Fruit fly (Drosophila melanogaster): ENCODE data around the gene Hsc70-2.

Gene Hsc70-2

DNA sequence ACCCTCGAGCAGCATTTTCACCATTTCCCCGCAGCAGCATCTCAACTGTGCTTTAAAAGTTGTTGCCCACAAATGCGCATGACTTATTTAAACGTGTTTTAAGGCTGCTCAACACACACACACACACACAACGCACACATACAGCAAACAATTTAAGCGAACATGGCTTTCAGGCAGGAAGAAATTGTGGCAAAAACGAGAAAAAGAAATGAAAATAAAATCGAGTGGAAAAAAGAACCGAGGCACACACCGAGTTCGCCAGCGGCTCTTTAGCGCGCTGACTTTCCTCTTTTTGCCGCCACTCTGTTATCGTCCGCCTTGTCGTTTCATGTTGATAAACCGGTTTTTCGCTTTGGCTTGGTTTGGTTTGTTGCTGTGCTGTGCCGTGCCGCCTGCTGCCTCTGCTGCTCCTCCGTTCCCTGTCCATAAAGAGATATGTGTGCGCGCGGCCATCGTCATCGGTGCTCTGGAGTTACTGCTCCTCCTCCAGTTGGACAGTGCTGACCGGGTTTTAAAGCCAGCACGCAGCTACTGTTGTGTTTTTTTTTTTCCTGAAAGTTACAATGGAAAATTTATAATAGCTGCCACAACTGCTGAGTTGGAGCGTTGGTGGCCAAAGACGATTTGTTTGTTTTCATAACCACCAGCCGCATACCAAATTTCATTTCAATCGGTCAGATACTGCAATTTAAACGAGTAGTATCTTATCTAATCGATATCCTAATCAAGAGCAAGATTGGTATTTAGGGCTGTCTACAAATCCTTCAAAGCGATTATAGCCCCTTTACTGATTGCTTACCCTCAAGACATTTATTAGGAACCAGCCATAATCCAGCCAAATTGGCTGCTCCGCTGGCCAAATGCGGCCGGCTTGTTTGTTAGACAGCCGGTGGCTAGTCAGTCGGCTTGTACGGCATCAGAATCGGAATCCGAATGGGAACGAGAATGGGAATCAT is 28.5 kb upstream of the Hsc70-2 start (continued):
- no peak for TF ChIP-seq CG8359 (GFP tag; optimal IDR thresholded peaks at IDR 0.05; ENCODE audit: borderline replicate concordance)
- no peak for TF ChIP-seq br (optimal IDR thresholded peaks at IDR 0.05)
- TF ChIP-seq Dip2 (GFP tag; IDR thresholded peaks at IDR 0.05) = no peak
- TF ChIP-seq NC2α (GFP tag; optimal IDR thresholded peaks at IDR 0.05) = no peak
- TF ChIP-seq CG18011 (GFP tag; optimal IDR thresholded peaks at IDR 0.05) = no peak
- no peak for TF ChIP-seq Fer1 (GFP tag; optimal IDR thresholded peaks at IDR 0.05)
- no peak for TF ChIP-seq CG14965 (GFP tag; optimal IDR thresholded peaks at IDR 0.05; ENCODE audit: borderline replicate concordance)
- TF ChIP-seq CG1602 (GFP tag; optimal IDR thresholded peaks at IDR 0.05) = no peak
- no peak for TF ChIP-seq kah (GFP tag; optimal IDR thresholded peaks at IDR 0.05)
- no peak for TF ChIP-seq CG6791 (GFP tag; IDR thresholded peaks at IDR 0.05; ENCODE audit: partially characterized antibody)
- TF ChIP-seq Lim3 (GFP tag; IDR thresholded peaks at IDR 0.05) = no peak
- no peak for TF ChIP-seq Mes4 (GFP tag; optimal IDR thresholded peaks at IDR 0.05)
- peak; percentile 32; the same call in 1 of the 2 replicates for TF ChIP-seq CG32772 (GFP tag; IDR thresholded peaks at IDR 0.05)
- TF ChIP-seq da (GFP tag; optimal IDR thresholded peaks at IDR 0.05) = no peak
- TF ChIP-seq Vsx1 (GFP tag; optimal IDR thresholded peaks at IDR 0.05) = no peak
- no peak for TF ChIP-seq Ets65A (GFP tag)
- peak; percentile 48 for TF ChIP-seq sug (tag; optimal IDR thresholded peaks at IDR 0.05)
- TF ChIP-seq CG10267 (tag; optimal IDR thresholded peaks at IDR 0.05) = no peak
- no peak for TF ChIP-seq h (optimal IDR thresholded peaks at IDR 0.05)
- no peak for TF ChIP-seq cwo (GFP tag; optimal IDR thresholded peaks at IDR 0.05)
- no peak for TF ChIP-seq slp2 (GFP tag; optimal IDR thresholded peaks at IDR 0.05)
- no peak for TF ChIP-seq CG10321 (GFP tag; IDR thresholded peaks at IDR 0.05)
- TF ChIP-seq Sry-δ (GFP tag; optimal IDR thresholded peaks at IDR 0.05) = no peak
- TF ChIP-seq NK7.1 (GFP tag; optimal IDR thresholded peaks at IDR 0.05) = no peak
- TF ChIP-seq CG8924 (tag; optimal IDR thresholded peaks at IDR 0.05) = no peak
- peak; percentile 22 for TF ChIP-seq gem (tag; optimal IDR thresholded peaks at IDR 0.05)
- TF ChIP-seq Lpt (GFP tag; optimal IDR thresholded peaks at IDR 0.05) = peak; percentile 10
- TF ChIP-seq fd64A (GFP tag; optimal IDR thresholded peaks at IDR 0.05) = no peak
- no peak for TF ChIP-seq Max (GFP tag; optimal IDR thresholded peaks at IDR 0.05)
- TF ChIP-seq pros (GFP tag; optimal IDR thresholded peaks at IDR 0.05) = no peak
- TF ChIP-seq slou (GFP tag; optimal IDR thresholded peaks at IDR 0.05) = no peak
- no peak for TF ChIP-seq ro (GFP tag; IDR thresholded peaks at IDR 0.05)
- TF ChIP-seq crp (GFP tag; optimal IDR thresholded peaks at IDR 0.05) = no peak
- no peak for TF ChIP-seq jigr1 (GFP tag; IDR thresholded peaks at IDR 0.05)
- TF ChIP-seq eyg (GFP tag; optimal IDR thresholded peaks at IDR 0.05) = no peak
- TF ChIP-seq grn (GFP tag; optimal IDR thresholded peaks at IDR 0.05) = peak; percentile 88
- no peak for TF ChIP-seq crc (GFP tag; optimal IDR thresholded peaks at IDR 0.05)
- TF ChIP-seq CG10209 (GFP tag; optimal IDR thresholded peaks at IDR 0.05) = no peak
- TF ChIP-seq Usf (GFP tag; optimal IDR thresholded peaks at IDR 0.05) = no peak
- no peak for TF ChIP-seq Fer3 (tag; optimal IDR thresholded peaks at IDR 0.05)
- no peak for TF ChIP-seq Antp (GFP tag; optimal IDR thresholded peaks at IDR 0.05)
- TF ChIP-seq CG10431 (GFP tag; optimal IDR thresholded peaks at IDR 0.05) = no peak
- TF ChIP-seq NfI (GFP tag; optimal IDR thresholded peaks at IDR 0.05) = no peak
- no peak for TF ChIP-seq HHEX (GFP tag; optimal IDR thresholded peaks at IDR 0.05)
- TF ChIP-seq lbe (GFP tag; optimal IDR thresholded peaks at IDR 0.05) = peak; percentile 57
- no peak for TF ChIP-seq Abd-B (GFP tag; optimal IDR thresholded peaks at IDR 0.05)
- no peak for TF ChIP-seq CG17612 (GFP tag; IDR thresholded peaks at IDR 0.05)
- TF ChIP-seq chm (GFP tag; IDR thresholded peaks at IDR 0.05) = no peak
- peak; percentile 31 for TF ChIP-seq mirr (GFP tag; optimal IDR thresholded peaks at IDR 0.05)
- no peak for TF ChIP-seq zfh2 (GFP tag; optimal IDR thresholded peaks at IDR 0.05)

Measured in whole organism, embryonic.